Worm (Caenorhabditis elegans) whole organism, L3 larva: ENCODE measurements around the gene gcsh-1.

Experiments
- R02D3.7 ChIP-seq: fragments of 150-350 bp; optimal IDR thresholded peaks from 2 replicates; lab custom pipeline; 2014; ENCODE audit warnings: missing biosample characterization, missing genetic modification characterization
- ZK546.5 ChIP-seq: sonication (generic microtip); optimal IDR thresholded peaks from 2 replicates; lab custom pipeline; 2017; ENCODE audit warnings: missing biosample characterization, missing genetic modification characterization
- aly-2 ChIP-seq: fragments of 150-350 bp; optimal IDR thresholded peaks from 2 replicates; lab custom pipeline; 2014; ENCODE audit warnings: missing biosample characterization, missing genetic modification characterization
- ama-1 ChIP-seq: fragments of 150-350 bp; optimal IDR thresholded peaks from 2 replicates; lab custom pipeline; 2018
- ceh-16 ChIP-seq: sonication (generic microtip); optimal IDR thresholded peaks from 2 replicates; lab custom pipeline; 2017; ENCODE audit warnings: missing biosample characterization, missing genetic modification characterization
- ceh-28 ChIP-seq: fragments of 150-350 bp; optimal IDR thresholded peaks from 2 replicates; lab custom pipeline; 2014; ENCODE audit warnings: missing biosample characterization, missing genetic modification reagents, missing genetic modification characterization
- ceh-82 ChIP-seq: fragments of 150-350 bp; optimal IDR thresholded peaks from 2 replicates; lab custom pipeline; 2014; ENCODE audit warnings: missing biosample characterization, missing genetic modification characterization
- ceh-9 ChIP-seq: sonication (generic microtip); optimal IDR thresholded peaks from 2 replicates; lab custom pipeline; 2018; ENCODE audit warnings: missing biosample characterization, missing genetic modification characterization
- daf-12 ChIP-seq: fragments of 150-350 bp; optimal IDR thresholded peaks from 2 replicates; lab custom pipeline; 2014; ENCODE audit warnings: missing biosample characterization, missing genetic modification reagents, missing genetic modification characterization
- egl-27 ChIP-seq: sonication (generic microtip); optimal IDR thresholded peaks from 4 replicates; lab custom pipeline; 2017; ENCODE audit warnings: missing biosample characterization, missing genetic modification reagents, missing genetic modification characterization
- egl-5 ChIP-seq: fragments of 150-350 bp; optimal IDR thresholded peaks from 2 replicates; lab custom pipeline; 2017; ENCODE audit warnings: missing biosample characterization, missing genetic modification reagents, missing genetic modification characterization, inconsistent platforms
- elt-1 ChIP-seq: fragments of 150-350 bp; optimal IDR thresholded peaks from 2 replicates; lab custom pipeline; 2014; ENCODE audit warnings: missing biosample characterization, missing genetic modification characterization
- elt-2 ChIP-seq: sonication (generic microtip); optimal IDR thresholded peaks from 2 replicates; lab custom pipeline; 2016; ENCODE audit warnings: missing genetic modification reagents, mild to moderate bottlenecking, missing genetic modification characterization, missing compliant biosample characterization
- elt-3 ChIP-seq, 3 experiments: fragments of 150-350 bp in 1 of 3; sonication (generic microtip) in 2 of 3; optimal IDR thresholded peaks; 2 replicates in 2 of 3; 4 replicates in 1 of 3; lab custom pipeline; 2014 to 2017; ENCODE audit warnings: missing biosample characterization in 3 of 3, missing genetic modification characterization in 3 of 3
- eor-1 ChIP-seq, 2 experiments: fragments of 150-350 bp; optimal IDR thresholded peaks; 2 replicates each; lab custom pipeline; 2014 to 2018; ENCODE audit warnings: missing biosample characterization in 2 of 2, missing genetic modification characterization in 2 of 2
- fkh-10 ChIP-seq: sonication (generic microtip); optimal IDR thresholded peaks from 2 replicates; lab custom pipeline; 2017; ENCODE audit warnings: missing biosample characterization, missing genetic modification reagents, missing genetic modification characterization
- fkh-2 ChIP-seq: fragments of 150-350 bp; optimal IDR thresholded peaks from 2 replicates; lab custom pipeline; 2014; ENCODE audit warnings: missing biosample characterization, missing genetic modification reagents, missing genetic modification characterization
- fos-1 ChIP-seq: fragments of 150-350 bp; optimal IDR thresholded peaks from 2 replicates; lab custom pipeline; 2014; ENCODE audit warnings: missing biosample characterization, missing genetic modification characterization
- hmg-11 ChIP-seq: sonication (generic microtip); optimal IDR thresholded peaks from 2 replicates; lab custom pipeline; 2016; ENCODE audit warnings: missing genetic modification characterization, missing compliant biosample characterization
- jun-1 ChIP-seq: fragments of 150-350 bp; optimal IDR thresholded peaks from 2 replicates; lab custom pipeline; 2014; ENCODE audit warnings: missing biosample characterization, missing genetic modification reagents, missing genetic modification characterization
- lin-15B ChIP-seq: fragments of 150-350 bp; optimal IDR thresholded peaks from 2 replicates; lab custom pipeline; 2014; ENCODE audit warnings: missing biosample characterization, missing genetic modification characterization
- lin-39 ChIP-seq: fragments of 150-350 bp; optimal IDR thresholded peaks from 2 replicates; lab custom pipeline; 2018; ENCODE audit warnings: missing biosample characterization, missing genetic modification reagents, missing genetic modification characterization
- lsy-12 ChIP-seq: sonication (generic microtip); optimal IDR thresholded peaks from 2 replicates; lab custom pipeline; 2016; ENCODE audit warnings: mild to moderate bottlenecking, missing genetic modification characterization, missing compliant biosample characterization
- mdl-1 ChIP-seq: fragments of 150-350 bp; optimal IDR thresholded peaks from 2 replicates; lab custom pipeline; 2014; ENCODE audit warnings: missing biosample characterization, missing genetic modification characterization
- mml-1 ChIP-seq: fragments of 150-350 bp; sonication (generic microtip); optimal IDR thresholded peaks from 3 replicates; lab custom pipeline; 2014; ENCODE audit warnings: missing biosample characterization, missing genetic modification characterization
- nfya-1 ChIP-seq: sonication (generic microtip); optimal IDR thresholded peaks from 2 replicates; lab custom pipeline; 2017; ENCODE audit warnings: missing genetic modification characterization, mild to moderate bottlenecking, missing compliant biosample characterization, antibody characterized with exemption, moderate library complexity; ENCODE audit not compliant: insufficient read depth
- nhr-11 ChIP-seq: fragments of 150-350 bp; optimal IDR thresholded peaks from 2 replicates; lab custom pipeline; 2014; ENCODE audit warnings: missing biosample characterization, missing genetic modification characterization
- nhr-12 ChIP-seq: fragments of 150-350 bp; optimal IDR thresholded peaks from 2 replicates; lab custom pipeline; 2014; ENCODE audit warnings: missing biosample characterization, missing genetic modification characterization
- nhr-23 ChIP-seq: fragments of 150-350 bp; optimal IDR thresholded peaks from 2 replicates; lab custom pipeline; 2014; ENCODE audit warnings: missing biosample characterization, missing genetic modification reagents, missing genetic modification characterization
- nhr-237 ChIP-seq: fragments of 150-350 bp; optimal IDR thresholded peaks from 2 replicates; lab custom pipeline; 2014; ENCODE audit warnings: missing biosample characterization, missing genetic modification characterization
- nhr-25 ChIP-seq: sonication (generic microtip); optimal IDR thresholded peaks from 2 replicates; lab custom pipeline; 2017; ENCODE audit warnings: missing biosample characterization, missing genetic modification characterization
- nhr-28 ChIP-seq: fragments of 150-350 bp; optimal IDR thresholded peaks from 2 replicates; lab custom pipeline; 2014; ENCODE audit warnings: missing biosample characterization, missing genetic modification characterization
- nhr-43 ChIP-seq: sonication (generic microtip); optimal IDR thresholded peaks from 2 replicates; lab custom pipeline; 2016; ENCODE audit warnings: mild to moderate bottlenecking, missing genetic modification characterization, missing compliant biosample characterization; ENCODE audit not compliant: poor library complexity, severe bottlenecking
- nhr-67 ChIP-seq: fragments of 150-350 bp; optimal IDR thresholded peaks from 2 replicates; lab custom pipeline; 2014; ENCODE audit warnings: missing biosample characterization, missing genetic modification characterization
- nhr-76 ChIP-seq: fragments of 150-350 bp; sonication (generic microtip); optimal IDR thresholded peaks from 5 replicates; lab custom pipeline; 2014; ENCODE audit warnings: missing biosample characterization, missing genetic modification characterization
- nhr-77 ChIP-seq: fragments of 150-350 bp; optimal IDR thresholded peaks from 2 replicates; lab custom pipeline; 2014; ENCODE audit warnings: missing biosample characterization, missing genetic modification characterization
- pha-4 ChIP-seq: fragments of 150-350 bp; optimal IDR thresholded peaks from 2 replicates; lab custom pipeline; 2014; ENCODE audit warnings: missing biosample characterization, missing genetic modification reagents, missing genetic modification characterization
- pqm-1 ChIP-seq: fragments of 150-350 bp; optimal IDR thresholded peaks from 2 replicates; lab custom pipeline; 2017; ENCODE audit warnings: missing biosample characterization, missing genetic modification characterization, inconsistent platforms
- sea-2 ChIP-seq: fragments of 150-350 bp; sonication (generic microtip); optimal IDR thresholded peaks from 4 replicates; lab custom pipeline; 2014; ENCODE audit warnings: missing biosample characterization, missing genetic modification reagents, missing genetic modification characterization
- skn-1 ChIP-seq: fragments of 150-350 bp; optimal IDR thresholded peaks from 2 replicates; lab custom pipeline; 2014; ENCODE audit warnings: missing biosample characterization, missing genetic modification characterization
- snpc-4 ChIP-seq: fragments of 150-350 bp; optimal IDR thresholded peaks from 2 replicates; lab custom pipeline; 2014; ENCODE audit warnings: missing biosample characterization, missing genetic modification characterization
- tbx-2 ChIP-seq: sonication (generic microtip); optimal IDR thresholded peaks from 2 replicates; lab custom pipeline; 2016; ENCODE audit warnings: mild to moderate bottlenecking, missing genetic modification characterization, missing compliant biosample characterization
- unc-39 ChIP-seq: sonication (generic microtip); optimal IDR thresholded peaks from 4 replicates; lab custom pipeline; 2017; ENCODE audit warnings: missing biosample characterization, missing genetic modification characterization
- unc-62 ChIP-seq: fragments of 150-350 bp; sonication (generic microtip); optimal IDR thresholded peaks from 4 replicates; lab custom pipeline; 2014; ENCODE audit warnings: missing biosample characterization, missing genetic modification reagents, missing genetic modification characterization
- zag-1 ChIP-seq: fragments of 150-350 bp; optimal IDR thresholded peaks from 2 replicates; lab custom pipeline; 2014; ENCODE audit warnings: missing biosample characterization, missing genetic modification characterization
- ztf-11 ChIP-seq: fragments of 150-350 bp; optimal IDR thresholded peaks from 2 replicates; lab custom pipeline; 2014; ENCODE audit warnings: missing biosample characterization, missing genetic modification characterization
- ztf-4 ChIP-seq: fragments of 150-350 bp; optimal IDR thresholded peaks from 2 replicates; lab custom pipeline; 2014; ENCODE audit warnings: missing biosample characterization, missing genetic modification characterization

The gcsh-1 gene

DNA sequence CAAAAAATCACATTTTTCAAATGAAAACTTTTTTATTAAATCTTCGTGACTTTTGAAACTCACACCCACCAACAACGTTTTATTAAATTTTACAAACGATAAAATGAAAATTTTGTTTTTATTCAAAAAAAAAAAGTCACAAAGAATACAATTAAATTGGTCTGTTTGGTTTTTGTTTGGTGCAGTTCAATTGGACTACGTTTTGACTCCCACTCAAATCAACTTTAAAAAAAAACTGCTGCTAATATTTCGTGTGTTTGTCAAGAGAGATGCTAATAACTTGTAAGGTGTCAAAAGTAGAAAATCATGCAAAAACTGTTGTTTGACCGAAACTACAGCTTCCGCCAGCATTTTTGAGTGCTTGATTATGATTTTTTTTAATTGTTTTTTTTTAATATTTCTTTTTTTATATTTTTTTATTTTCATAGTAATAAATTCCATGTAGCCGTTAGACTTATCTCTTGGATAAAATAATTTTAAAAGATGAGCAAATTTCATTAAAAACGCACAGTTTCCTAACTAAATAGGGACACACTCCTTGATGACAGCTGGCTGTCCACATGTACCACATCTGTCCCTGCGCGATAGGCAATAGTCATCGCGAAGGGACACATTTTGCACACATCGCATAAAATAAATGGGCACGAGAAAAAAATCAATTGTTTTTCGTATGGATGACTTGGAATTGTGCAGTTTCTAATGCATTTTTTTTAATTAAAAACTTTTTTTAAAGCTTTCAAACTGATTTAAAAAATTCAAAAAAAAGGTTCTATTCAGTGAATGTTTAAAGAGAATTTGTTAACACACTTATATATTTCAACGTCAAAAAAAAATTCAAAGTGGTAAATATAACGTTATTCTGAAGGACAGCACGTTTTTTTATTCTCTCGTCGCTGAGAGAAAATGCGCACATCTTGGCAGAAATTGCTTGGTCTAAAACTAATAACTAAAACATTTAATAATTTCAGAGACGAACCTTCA, 10.7 kb upstream of the gcsh-1 start:
- TF ChIP-seq zag-1 (tag; lab: Kevin White, UChicago): peak; percentile 96
- TF ChIP-seq fkh-10: peak; percentile 97
- TF ChIP-seq egl-27 (tag; lab: Kevin White, UChicago): peak; percentile 98
- TF ChIP-seq nhr-12 (tag; lab: Kevin White, UChicago): peak; percentile 38
- peak; percentile 99 for TF ChIP-seq nhr-23
- peak; percentile 96 for TF ChIP-seq nfya-1 (tag; lab: Kevin White, UChicago)
- peak; percentile 74 for TF ChIP-seq ztf-11 (tag; lab: Kevin White, UChicago)
- peak; percentile 49 for TF ChIP-seq lin-15B (tag; lab: Kevin White, UChicago)
- peak; percentile 99 for TF ChIP-seq skn-1 (tag; lab: Kevin White, UChicago)
- TF ChIP-seq fkh-2 (tag; lab: Kevin White, UChicago): peak; percentile 84
- TF ChIP-seq nhr-76 (tag; lab: Kevin White, UChicago): peak; percentile 89
- peak; percentile 73 for TF ChIP-seq nhr-28
- peak; percentile 99 for TF ChIP-seq tbx-2
- TF ChIP-seq aly-2 (tag; lab: Kevin White, UChicago): peak; percentile 96
- TF ChIP-seq mdl-1 (tag; lab: Kevin White, UChicago): peak; percentile 90
- TF ChIP-seq nhr-237 (tag; lab: Kevin White, UChicago): peak; percentile 87
- peak; percentile 99 for TF ChIP-seq nhr-43 (tag; lab: Kevin White, UChicago)
- peak; percentile 99 for TF ChIP-seq fos-1 (tag; lab: Kevin White, UChicago)
- peak; percentile 100 for TF ChIP-seq ceh-9 (tag; lab: Kevin White, UChicago)
- TF ChIP-seq unc-62 (GFP tag; lab: Kevin White, UChicago): peak; percentile 100
- peak; percentile 100 for TF ChIP-seq lin-39 (tag; lab: Kevin White, UChicago)
- peak; percentile 71 for TF ChIP-seq ZK546.5 (tag; lab: Kevin White, UChicago)
- TF ChIP-seq elt-2 (tag; lab: Kevin White, UChicago): peak; percentile 89
- TF ChIP-seq nhr-25 (tag; lab: Kevin White, UChicago): peak; percentile 98
- TF ChIP-seq nhr-11 (tag; lab: Kevin White, UChicago): peak; percentile 96
- peak; percentile 97 for TF ChIP-seq daf-12 (tag; lab: Kevin White, UChicago)
- peak; percentile 97 for TF ChIP-seq lsy-12 (tag; lab: Kevin White, UChicago)
- peak; percentile 90 for TF ChIP-seq pqm-1 (tag; lab: Kevin White, UChicago)
- TF ChIP-seq pha-4 (tag; lab: Kevin White, UChicago): peak; percentile 96
- peak; percentile 75 for TF ChIP-seq nhr-67 (tag; lab: Kevin White, UChicago)
- peak in 1 of 2 experiments; percentile 86 for TF ChIP-seq eor-1 (tag; optimal IDR thresholded peaks at IDR 0.05; lab: Kevin White, UChicago)
- TF ChIP-seq jun-1 (tag; lab: Kevin White, UChicago): peak; percentile 100
- TF ChIP-seq ceh-28 (tag; lab: Kevin White, UChicago): peak; percentile 100
- peak; percentile 93 for TF ChIP-seq hmg-11 (tag; lab: Kevin White, UChicago)
- peak; percentile 80 for TF ChIP-seq sea-2 (GFP tag; lab: Kevin White, UChicago)
- TF ChIP-seq R02D3.7 (tag; lab: Kevin White, UChicago): peak; percentile 96
- TF ChIP-seq elt-3 (tag; optimal IDR thresholded peaks at IDR 0.05; lab: Kevin White, UChicago): peak; percentile 67 to 99 (median 79)
- TF ChIP-seq ceh-16 (tag; lab: Kevin White, UChicago): peak; percentile 87
- peak; percentile 73 for TF ChIP-seq ama-1 (lab: Kevin White, UChicago)
- peak; percentile 37 for TF ChIP-seq mml-1 (tag; lab: Kevin White, UChicago)
- peak; percentile 100 for TF ChIP-seq egl-5 (tag; lab: Kevin White, UChicago)
- peak; percentile 73 for TF ChIP-seq elt-1 (tag; lab: Kevin White, UChicago)
- TF ChIP-seq nhr-77 (tag; lab: Kevin White, UChicago): peak; percentile 99
- peak; percentile 100 for TF ChIP-seq ceh-82 (tag; lab: Kevin White, UChicago)
- peak; percentile 94 for TF ChIP-seq snpc-4 (tag; lab: Kevin White, UChicago)
- peak; percentile 25 for TF ChIP-seq unc-39
- peak; percentile 94 for TF ChIP-seq ztf-4
